Worm (Caenorhabditis elegans): ENCODE results near the gene grl-6.

Gene grl-6

ce11 chrX:6462479-6462878 is 11.7 kb upstream of the grl-6 start:
- TF ChIP-seq tbx-37 (GFP tag; conservative IDR thresholded peaks at IDR 0.05): no peak
- TF ChIP-seq hmg-4 (GFP tag; optimal IDR thresholded peaks at IDR 0.05): no peak
- no peak for TF ChIP-seq tbx-11 (GFP tag; IDR thresholded peaks at IDR 0.05)
- no peak for TF ChIP-seq ceh-36 (tag; optimal IDR thresholded peaks at IDR 0.05)
- TF ChIP-seq scrt-1 (GFP tag; IDR thresholded peaks at IDR 0.05): no peak
- TF ChIP-seq hmbx-1 (tag; optimal IDR thresholded peaks at IDR 0.05): no peak
- no peak for TF ChIP-seq B0310.2 (tag; optimal IDR thresholded peaks at IDR 0.05)
- TF ChIP-seq flt-1 (GFP tag; IDR thresholded peaks at IDR 0.05): no peak
- TF ChIP-seq hnd-1 (tag; optimal IDR thresholded peaks at IDR 0.05): no peak
- no peak for TF ChIP-seq pes-1 (GFP tag; IDR thresholded peaks at IDR 0.05)
- no peak for TF ChIP-seq sea-1 (GFP tag; conservative IDR thresholded peaks at IDR 0.05)
- TF ChIP-seq ceh-13 (GFP tag; optimal IDR thresholded peaks at IDR 0.05): no peak
- TF ChIP-seq tra-4 (tag; optimal IDR thresholded peaks at IDR 0.05): no peak

ce11 chrX:6461729-6462128 is 11.0 kb upstream of the grl-6 start, which contains the start of gene K04E7.1:
Gene K04E7.1 (plus strand): TSS chrX:6462029.
- TF ChIP-seq ceh-36 (tag; optimal IDR thresholded peaks at IDR 0.05): no peak
- TF ChIP-seq flt-1 (GFP tag; IDR thresholded peaks at IDR 0.05): no peak
- no peak for TF ChIP-seq ceh-13 (GFP tag; optimal IDR thresholded peaks at IDR 0.05)
- no peak for TF ChIP-seq sea-1 (GFP tag; conservative IDR thresholded peaks at IDR 0.05)

ce11 chrX:6460123-6460522 is 9.4 kb upstream of the grl-6 start:
- TF ChIP-seq ceh-36 (tag; optimal IDR thresholded peaks at IDR 0.05) (no peak), F13C5.2 (tag; optimal IDR thresholded peaks at IDR 0.05) (no peak), pes-1 (GFP tag; IDR thresholded peaks at IDR 0.05) (no peak), tbx-37 (GFP tag; conservative IDR thresholded peaks at IDR 0.05) (no peak), aly-1 (tag; optimal IDR thresholded peaks at IDR 0.05) (no peak), flt-1 (GFP tag; IDR thresholded peaks at IDR 0.05) (no peak), B0310.2 (tag; optimal IDR thresholded peaks at IDR 0.05) (no peak), tra-4 (tag; optimal IDR thresholded peaks at IDR 0.05) (no peak), hmg-4 (GFP tag; optimal IDR thresholded peaks at IDR 0.05) (no peak), sea-1 (GFP tag; conservative IDR thresholded peaks at IDR 0.05) (no peak)

ce11 chrX:6458467-6458866 is 7.7 kb upstream of the grl-6 start:
- no peak for TF ChIP-seq ceh-13 (GFP tag; optimal IDR thresholded peaks at IDR 0.05)
- no peak for TF ChIP-seq tra-4 (tag; optimal IDR thresholded peaks at IDR 0.05)
- no peak for TF ChIP-seq ceh-36 (tag; optimal IDR thresholded peaks at IDR 0.05)
- TF ChIP-seq tbx-37 (GFP tag; conservative IDR thresholded peaks at IDR 0.05): no peak
- TF ChIP-seq hnd-1 (tag; optimal IDR thresholded peaks at IDR 0.05): no peak
- no peak for TF ChIP-seq hmg-4 (GFP tag; optimal IDR thresholded peaks at IDR 0.05)
- TF ChIP-seq aly-1 (tag; optimal IDR thresholded peaks at IDR 0.05): no peak

- no peak for TF ChIP-seq ceh-13 (GFP tag; optimal IDR thresholded peaks at IDR 0.05)
- TF ChIP-seq scrt-1 (GFP tag; IDR thresholded peaks at IDR 0.05): no peak
- TF ChIP-seq ceh-36 (tag; optimal IDR thresholded peaks at IDR 0.05): no peak
- no peak for TF ChIP-seq aly-1 (tag; optimal IDR thresholded peaks at IDR 0.05)
- TF ChIP-seq pes-1 (GFP tag; IDR thresholded peaks at IDR 0.05): no peak
- no peak for TF ChIP-seq sea-1 (GFP tag; conservative IDR thresholded peaks at IDR 0.05)
- no peak for TF ChIP-seq F13C5.2 (tag; optimal IDR thresholded peaks at IDR 0.05)
- TF ChIP-seq flt-1 (GFP tag; IDR thresholded peaks at IDR 0.05): no peak
- no peak for TF ChIP-seq ets-7 (tag; optimal IDR thresholded peaks at IDR 0.05)
- TF ChIP-seq hmbx-1 (tag; optimal IDR thresholded peaks at IDR 0.05): no peak
- TF ChIP-seq hnd-1 (tag; optimal IDR thresholded peaks at IDR 0.05): no peak
- no peak for TF ChIP-seq ama-1 (optimal IDR thresholded peaks at IDR 0.05)
- no peak for TF ChIP-seq tbx-37 (GFP tag; conservative IDR thresholded peaks at IDR 0.05)
- TF ChIP-seq tra-4 (tag; optimal IDR thresholded peaks at IDR 0.05): no peak
- no peak for TF ChIP-seq hmg-4 (GFP tag; optimal IDR thresholded peaks at IDR 0.05)
- no peak for TF ChIP-seq B0310.2 (tag; optimal IDR thresholded peaks at IDR 0.05)
- TF ChIP-seq tbx-11 (GFP tag; IDR thresholded peaks at IDR 0.05): no peak
Measured at ce11 chrX:6458001-6458400, 7.3 kb upstream of the grl-6 start.

ce11 chrX:6456567-6456966 is 5.8 kb upstream of the grl-6 start, which contains the start of gene pept-1:
Gene pept-1 (plus strand): TSS chrX:6456872.
- TF ChIP-seq tbx-37 (GFP tag; conservative IDR thresholded peaks at IDR 0.05) (no peak), B0310.2 (tag; optimal IDR thresholded peaks at IDR 0.05) (no peak), tra-4 (tag; optimal IDR thresholded peaks at IDR 0.05) (no peak), ceh-36 (tag; optimal IDR thresholded peaks at IDR 0.05) (no peak), sea-1 (GFP tag; conservative IDR thresholded peaks at IDR 0.05) (no peak), tbx-11 (GFP tag; IDR thresholded peaks at IDR 0.05) (no peak)

ce11 chrX:6455157-6455556 is 4.4 kb upstream of the grl-6 start, which contains the start of gene nas-33:
Gene nas-33 (minus strand): TSS chrX:6455257.
- TF ChIP-seq tbx-37 (GFP tag; conservative IDR thresholded peaks at IDR 0.05): no peak
- no peak for TF ChIP-seq scrt-1 (GFP tag; IDR thresholded peaks at IDR 0.05)
- TF ChIP-seq B0310.2 (tag; optimal IDR thresholded peaks at IDR 0.05): no peak
- no peak for TF ChIP-seq aly-1 (tag; optimal IDR thresholded peaks at IDR 0.05)
- TF ChIP-seq sea-1 (GFP tag; conservative IDR thresholded peaks at IDR 0.05): no peak
- TF ChIP-seq hmg-4 (GFP tag; optimal IDR thresholded peaks at IDR 0.05): no peak
- no peak for TF ChIP-seq tbx-11 (GFP tag; IDR thresholded peaks at IDR 0.05)
- TF ChIP-seq ets-7 (tag; optimal IDR thresholded peaks at IDR 0.05): no peak
- no peak for TF ChIP-seq ama-1 (optimal IDR thresholded peaks at IDR 0.05)
- no peak for TF ChIP-seq F13C5.2 (tag; optimal IDR thresholded peaks at IDR 0.05)
- TF ChIP-seq tra-4 (tag; optimal IDR thresholded peaks at IDR 0.05): no peak
- no peak for TF ChIP-seq ceh-13 (GFP tag; optimal IDR thresholded peaks at IDR 0.05)
- TF ChIP-seq pes-1 (GFP tag; IDR thresholded peaks at IDR 0.05): no peak
- no peak for TF ChIP-seq ceh-36 (tag; optimal IDR thresholded peaks at IDR 0.05)
- TF ChIP-seq hmbx-1 (tag; optimal IDR thresholded peaks at IDR 0.05): no peak

- TF ChIP-seq flt-1 (GFP tag; IDR thresholded peaks at IDR 0.05): no peak
- TF ChIP-seq ceh-13 (GFP tag; optimal IDR thresholded peaks at IDR 0.05): no peak
- TF ChIP-seq ama-1 (optimal IDR thresholded peaks at IDR 0.05): no peak
- TF ChIP-seq aly-1 (tag; optimal IDR thresholded peaks at IDR 0.05): no peak
Measured at ce11 chrX:6448866-6449400, 1.8 kb downstream of the grl-6 start, which contains the start of gene fah-1. Gene fah-1 (minus strand): TSS chrX:6448916.

Measured in whole organism, early embryonic.